Fruit fly (Drosophila melanogaster): ENCODE results near the gene Wsck.

- no peak for TF ChIP-seq CG8478 (optimal IDR thresholded peaks at IDR 0.05)
- no peak for TF ChIP-seq CTCF (optimal IDR thresholded peaks at IDR 0.05)
These were observed 25.7 kb downstream of the Wsck start for dm6 chr3R:24604165-24604564.

All from S2 (cell line).